Fruit fly (Drosophila melanogaster): ENCODE results near the gene mmy.

- no peak for TF ChIP-seq Sox14 (GFP tag; optimal IDR thresholded peaks at IDR 0.05)
- no peak for TF ChIP-seq cyc (GFP tag; optimal IDR thresholded peaks at IDR 0.05)
- TF ChIP-seq CG9139 (GFP tag; optimal IDR thresholded peaks at IDR 0.05): no peak
- peak; percentile 64 for TF ChIP-seq Eip78C (GFP tag)
- TF ChIP-seq pdm3 (GFP tag; optimal IDR thresholded peaks at IDR 0.05): no peak
- no peak for TF ChIP-seq Blimp-1 (GFP tag; optimal IDR thresholded peaks at IDR 0.05)
- TF ChIP-seq CG34406 (GFP tag; optimal IDR thresholded peaks at IDR 0.05): no peak
- no peak for TF ChIP-seq OdsH (GFP tag; optimal IDR thresholded peaks at IDR 0.05)
- peak; percentile 28 for TF ChIP-seq vri (GFP tag; optimal IDR thresholded peaks at IDR 0.05)
- TF ChIP-seq Hr39 (GFP tag; optimal IDR thresholded peaks at IDR 0.05): peak; percentile 40
- no peak for TF ChIP-seq Eip93F (GFP tag; optimal IDR thresholded peaks at IDR 0.05)
- no peak for TF ChIP-seq CG16779 (tag; optimal IDR thresholded peaks at IDR 0.05)
- no peak for TF ChIP-seq Ets96B (tag; optimal IDR thresholded peaks at IDR 0.05)
These were observed 6.2 kb downstream of the mmy start, which contains the start of gene HemK1 for dm6 chr2L:6467509-6467908.

All from whole organism, prepupa.